Worm (Caenorhabditis elegans) whole organism, early embryonic: Measurements from ENCODE around the gene Y67D8C.22.

Experiments
- F13C5.2 ChIP-seq: sonication (generic microtip); optimal IDR thresholded peaks from 2 replicates; lab custom pipeline; 2017; ENCODE audit warnings: mild to moderate bottlenecking, missing genetic modification characterization, inconsistent platforms, missing compliant biosample characterization
- ama-1 ChIP-seq: fragments of 150-350 bp; optimal IDR thresholded peaks from 2 replicates; lab custom pipeline; 2014
- ets-7 ChIP-seq: sonication (generic microtip); optimal IDR thresholded peaks from 2 replicates; lab custom pipeline; 2016; ENCODE audit warnings: missing genotype, missing genetic modification characterization, missing compliant biosample characterization
- pes-1 ChIP-seq: fragments of 200-800 bp; sonication (Bioruptor generic); IDR thresholded peaks from 2 replicates; pipeline ENCODE4 v1.3.6; 2022; ENCODE audit warnings: missing genetic modification reagents, missing genetic modification characterization, missing compliant biosample characterization

ce11 chrIV:3121060-3121459, 45.0 kb upstream of the Y67D8C.22 start:
- no peak for TF ChIP-seq F13C5.2
- TF ChIP-seq ama-1 (lab: Kevin White, UChicago), result no peak
- TF ChIP-seq ets-7 (tag; lab: Kevin White, UChicago), result no peak
- TF ChIP-seq pes-1 (GFP tag; lab: Robert Waterston, UW), result no peak
